Fruit fly (Drosophila melanogaster) whole organism, adult: ENCODE measurements around the gene wb.

Experiments
- CG14711 ChIP-seq: fragments of 200-800 bp; sonication (Bioruptor generic); optimal IDR thresholded peaks from 2 replicates; lab custom pipeline; 2018; ENCODE audit warnings: missing biosample characterization, mild to moderate bottlenecking, missing genetic modification characterization, moderate library complexity
- CG1620 ChIP-seq: fragments of 200-800 bp; sonication (Bioruptor generic); optimal IDR thresholded peaks from 2 replicates; lab custom pipeline; 2016; ENCODE audit warnings: missing biosample characterization, missing genetic modification characterization
- Mnt ChIP-seq: fragments of 200-800 bp; sonication (Bioruptor generic); optimal IDR thresholded peaks from 2 replicates; lab custom pipeline; 2016; ENCODE audit warnings: missing biosample characterization, mild to moderate bottlenecking, missing genetic modification characterization
- cnc ChIP-seq, 2 experiments: fragments of >200 bp; optimal IDR thresholded peaks; 2 replicates each; lab custom pipeline; 2017
- toe ChIP-seq: fragments of 200-800 bp; sonication (Bioruptor generic); optimal IDR thresholded peaks from 2 replicates; lab custom pipeline; 2016; ENCODE audit warnings: missing biosample characterization, missing genetic modification characterization

DNA sequence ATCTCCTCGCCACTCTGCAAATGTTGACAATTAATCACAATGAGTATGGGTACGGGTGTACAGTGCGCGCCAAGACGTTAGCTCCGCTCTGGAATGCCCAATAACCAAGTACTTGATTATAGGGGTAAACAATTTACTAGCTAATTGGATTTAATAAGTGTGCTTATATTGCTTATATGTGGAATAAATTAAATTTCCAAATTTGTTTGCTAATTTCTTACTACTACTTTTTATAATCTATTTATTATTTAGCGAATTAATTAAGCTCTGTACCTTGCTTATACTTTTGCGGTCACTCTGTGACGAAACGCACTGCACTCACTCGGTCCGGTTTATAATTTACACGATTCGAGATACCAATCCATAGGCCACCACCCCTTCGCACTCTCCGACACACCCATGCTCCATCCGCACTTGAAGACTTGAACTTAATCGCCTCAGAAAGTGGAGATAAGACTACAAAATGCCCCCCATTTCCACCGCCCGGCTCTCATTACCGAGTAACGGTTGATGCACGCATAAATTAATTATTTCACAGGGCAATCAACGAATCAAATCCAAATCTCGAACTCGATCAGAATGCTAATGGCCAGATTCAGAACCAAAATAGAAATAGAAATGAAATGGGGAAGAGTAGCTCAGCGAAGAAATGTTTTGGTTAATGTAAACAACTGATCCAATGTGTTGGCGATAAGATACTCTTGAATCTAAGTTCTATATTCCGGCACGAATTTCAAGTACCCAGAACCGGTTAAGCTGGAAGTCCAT, 25.1 kb upstream of the wb start:
- TF ChIP-seq CG14711 (tag; lab: Kevin White, UChicago) (no peak), toe (GFP tag; lab: Kevin White, UChicago) (no peak), cnc (optimal IDR thresholded peaks at IDR 0.05; lab: Kevin White, UChicago) (no peak), Mnt (GFP tag; lab: Kevin White, UChicago) (no peak), CG1620 (GFP tag; lab: Kevin White, UChicago) (no peak)
